Fruit fly (Drosophila melanogaster) whole organism, embryonic: ENCODE measurements around the gene CG7309.

Experiments
- Aef1 ChIP-seq: fragments of 200-800 bp; sonication (Bioruptor generic); IDR thresholded peaks from 3 replicates; pipeline ENCODE4 v1.3.6; 2022; ENCODE audit warnings: missing biosample characterization, missing genetic modification characterization
- CG10321 ChIP-seq: fragments of 200-800 bp; sonication (Bioruptor generic); IDR thresholded peaks from 2 replicates; pipeline ENCODE4 v1.3.6; 2022; ENCODE audit warnings: missing biosample characterization, missing genetic modification characterization
- CG10565 ChIP-seq: fragments of 200-800 bp; sonication (Bioruptor generic); optimal IDR thresholded peaks from 3 replicates; lab custom pipeline; 2016; ENCODE audit warnings: missing biosample characterization, mild to moderate bottlenecking, missing genetic modification characterization
- CG10979 ChIP-seq: fragments of 200-800 bp; sonication (Bioruptor generic); optimal IDR thresholded peaks from 2 replicates; lab custom pipeline; 2018; ENCODE audit warnings: missing biosample characterization, mild to moderate bottlenecking, missing genetic modification characterization, moderate library complexity
- CG11247 ChIP-seq: fragments of 200-800 bp; sonication (Bioruptor generic); IDR thresholded peaks from 2 replicates; pipeline ENCODE4 v1.3.6; 2022; ENCODE audit warnings: missing biosample characterization, missing genetic modification characterization
- CG11398 ChIP-seq: fragments of 200-800 bp; sonication (Bioruptor generic); optimal IDR thresholded peaks from 2 replicates; lab custom pipeline; 2016; ENCODE audit warnings: missing biosample characterization, missing genetic modification characterization
- CG11504 ChIP-seq: fragments of 200-800 bp; sonication (Bioruptor generic); optimal IDR thresholded peaks from 3 replicates; lab custom pipeline; 2019; ENCODE audit warnings: missing biosample characterization, mild to moderate bottlenecking, missing genetic modification characterization, moderate library complexity
- CG11696 ChIP-seq: fragments of 200-800 bp; sonication (Bioruptor generic); IDR thresholded peaks from 2 replicates; pipeline ENCODE4 v1.3.6; 2022; ENCODE audit warnings: missing biosample characterization, missing genetic modification characterization
- CG12071 ChIP-seq: fragments of 200-800 bp; sonication (Bioruptor generic); optimal IDR thresholded peaks from 3 replicates; lab custom pipeline; 2018; ENCODE audit warnings: missing biosample characterization, mild to moderate bottlenecking, missing genetic modification characterization
- CG12769 ChIP-seq: fragments of 200-800 bp; sonication (Bioruptor generic); optimal IDR thresholded peaks from 2 replicates; lab custom pipeline; 2019; ENCODE audit warnings: missing biosample characterization, mild to moderate bottlenecking, missing genetic modification characterization, moderate library complexity
- CG17829 ChIP-seq: fragments of 200-800 bp; optimal IDR thresholded peaks from 2 replicates; lab custom pipeline; 2019; ENCODE audit warnings: missing biosample characterization, mild to moderate bottlenecking, missing genetic modification characterization, moderate library complexity
- CG18476 ChIP-seq: fragments of 200-800 bp; sonication (Bioruptor generic); optimal IDR thresholded peaks from 2 replicates; lab custom pipeline; 2016; ENCODE audit warnings: missing biosample characterization, mild to moderate bottlenecking, missing genetic modification characterization
- CG2202 ChIP-seq: fragments of 200-800 bp; sonication (Bioruptor generic); optimal IDR thresholded peaks from 2 replicates; lab custom pipeline; 2018; ENCODE audit warnings: missing biosample characterization, mild to moderate bottlenecking, missing genetic modification characterization
- CG2875 ChIP-seq: fragments of 200-800 bp; sonication (Bioruptor generic); optimal IDR thresholded peaks from 2 replicates; lab custom pipeline; 2017; ENCODE audit warnings: missing biosample characterization, mild to moderate bottlenecking, missing genetic modification characterization, missing genetic modification reagents
- CG31388 ChIP-seq: fragments of 200-800 bp; sonication (Bioruptor generic); optimal IDR thresholded peaks from 2 replicates; lab custom pipeline; 2016; ENCODE audit warnings: missing biosample characterization, missing genetic modification characterization
- CG3847 ChIP-seq: fragments of 200-800 bp; sonication (Bioruptor generic); IDR thresholded peaks from 2 replicates; pipeline ENCODE4 v1.3.6; 2022; ENCODE audit warnings: missing biosample characterization, missing genetic modification characterization
- CG3995 ChIP-seq: fragments of 200-800 bp; sonication (Bioruptor generic); optimal IDR thresholded peaks from 3 replicates; lab custom pipeline; 2016; ENCODE audit warnings: missing biosample characterization, missing genetic modification characterization
- CG4282 ChIP-seq: fragments of 200-800 bp; sonication (Bioruptor generic); optimal IDR thresholded peaks from 2 replicates; lab custom pipeline; 2016; ENCODE audit warnings: missing biosample characterization, missing genetic modification characterization
- CG7271 ChIP-seq: fragments of 200-800 bp; sonication (Bioruptor generic); optimal IDR thresholded peaks from 2 replicates; lab custom pipeline; 2018; ENCODE audit warnings: missing biosample characterization, mild to moderate bottlenecking, missing genetic modification characterization, moderate library complexity
- CG9437 ChIP-seq: fragments of 200-800 bp; sonication (Bioruptor generic); optimal IDR thresholded peaks from 2 replicates; lab custom pipeline; 2018; ENCODE audit warnings: missing biosample characterization, mild to moderate bottlenecking, missing genetic modification characterization
- CG9609 ChIP-seq: fragments of 200-800 bp; sonication (Bioruptor generic); optimal IDR thresholded peaks from 3 replicates; lab custom pipeline; 2016; ENCODE audit warnings: missing biosample characterization, missing genetic modification characterization
- CTCF ChIP-seq: fragments of 200-800 bp; sonication (Bioruptor generic); optimal IDR thresholded peaks from 2 replicates; lab custom pipeline; 2017; ENCODE audit warnings: missing biosample characterization, mild to moderate bottlenecking, missing genetic modification characterization, moderate library complexity
- Drgx ChIP-seq: fragments of 200-800 bp; sonication (Bioruptor generic); IDR thresholded peaks from 2 replicates; pipeline ENCODE4 v1.3.6; 2022; ENCODE audit warnings: missing biosample characterization, missing genetic modification characterization
- Ets97D ChIP-seq: fragments of 200-800 bp; sonication (Bioruptor generic); optimal IDR thresholded peaks from 3 replicates; lab custom pipeline; 2016; ENCODE audit warnings: missing biosample characterization, missing genetic modification characterization
- HLH3B ChIP-seq: fragments of 200-800 bp; sonication (Bioruptor generic); IDR thresholded peaks from 2 replicates; pipeline ENCODE4 v1.3.6; 2022; ENCODE audit warnings: missing biosample characterization, missing genetic modification characterization
- Jarid2 ChIP-seq: fragments of 200-800 bp; sonication (Bioruptor generic); optimal IDR thresholded peaks from 3 replicates; lab custom pipeline; 2017; ENCODE audit warnings: mild to moderate bottlenecking, missing biosample characterization, missing genetic modification reagents, missing genetic modification characterization
- Lpt ChIP-seq: fragments of >200 bp; optimal IDR thresholded peaks from 2 replicates; lab custom pipeline; 2018; ENCODE audit warnings: missing biosample characterization, missing genetic modification characterization
- Stat92E ChIP-seq, 3 experiments: fragments of >200 bp in 2 of 3; fragments of 200-800 bp in 1 of 3; sonication (Bioruptor generic) in 1 of 3; optimal IDR thresholded peaks; 2 replicates each; lab custom pipeline; 2017 to 2019; ENCODE audit warnings: missing biosample characterization in 3 of 3, missing genetic modification characterization in 3 of 3, mild to moderate bottlenecking in 1 of 3, moderate library complexity in 1 of 3
- bsh ChIP-seq, 2 experiments: fragments of 200-800 bp; sonication (Bioruptor generic); optimal IDR thresholded peaks; 2 replicates each; lab custom pipeline; 2017 to 2018; ENCODE audit warnings: mild to moderate bottlenecking in 2 of 2, missing biosample characterization in 2 of 2, missing genetic modification characterization in 2 of 2, moderate library complexity in 1 of 2
- dmrt11E ChIP-seq: fragments of 200-800 bp; sonication (Bioruptor generic); optimal IDR thresholded peaks from 3 replicates; lab custom pipeline; 2018; ENCODE audit warnings: missing biosample characterization, mild to moderate bottlenecking, missing genetic modification characterization, moderate library complexity
- eyg ChIP-seq: fragments of 200-800 bp; sonication (Bioruptor generic); optimal IDR thresholded peaks from 3 replicates; lab custom pipeline; 2016; ENCODE audit warnings: missing biosample characterization, missing genetic modification characterization
- fd102C ChIP-seq: fragments of 200-800 bp; sonication (Bioruptor generic); optimal IDR thresholded peaks from 2 replicates; lab custom pipeline; 2018; ENCODE audit warnings: missing biosample characterization, mild to moderate bottlenecking, missing genetic modification characterization, moderate library complexity
- gcm ChIP-seq: fragments of 200-800 bp; sonication (Bioruptor generic); optimal IDR thresholded peaks from 2 replicates; lab custom pipeline; 2019; ENCODE audit warnings: missing biosample characterization, mild to moderate bottlenecking, missing genetic modification characterization, moderate library complexity
- gcm2 ChIP-seq: fragments of 200-800 bp; sonication (Bioruptor generic); optimal IDR thresholded peaks from 2 replicates; lab custom pipeline; 2016; ENCODE audit warnings: missing biosample characterization, missing genetic modification characterization
- h ChIP-seq: fragments of >200 bp; optimal IDR thresholded peaks from 2 replicates; lab custom pipeline; 2017
- mld ChIP-seq: fragments of 200-800 bp; sonication (Bioruptor generic); IDR thresholded peaks from 3 replicates; pipeline ENCODE4 v1.3.6; 2022; ENCODE audit warnings: missing biosample characterization, missing genetic modification characterization; ENCODE audit not compliant: partially characterized antibody
- ranshi ChIP-seq: fragments of 200-800 bp; sonication (Bioruptor generic); IDR thresholded peaks from 2 replicates; pipeline ENCODE4 v1.3.6; 2022; ENCODE audit warnings: missing biosample characterization, missing genetic modification characterization
- scrt ChIP-seq: fragments of 200-800 bp; sonication (Bioruptor generic); optimal IDR thresholded peaks from 2 replicates; lab custom pipeline; 2018; ENCODE audit warnings: missing biosample characterization, mild to moderate bottlenecking, missing genetic modification characterization, moderate library complexity
- tll ChIP-seq, 2 experiments: fragments of 200-800 bp in 1 of 2; fragments of >200 bp in 1 of 2; sonication (Bioruptor generic) in 1 of 2; optimal IDR thresholded peaks; 2 replicates each; lab custom pipeline; 2017 to 2019; ENCODE audit warnings: missing biosample characterization in 2 of 2, missing genetic modification characterization in 2 of 2, mild to moderate bottlenecking in 1 of 2, moderate library complexity in 1 of 2
- tna ChIP-seq: fragments of 200-800 bp; sonication (Bioruptor generic); IDR thresholded peaks from 2 replicates; pipeline ENCODE4 v1.3.6; 2022; ENCODE audit warnings: missing biosample characterization, missing genetic modification characterization; ENCODE audit not compliant: partially characterized antibody
- zen ChIP-seq: fragments of 200-800 bp; sonication (Bioruptor generic); optimal IDR thresholded peaks from 3 replicates; lab custom pipeline; 2018; ENCODE audit warnings: missing biosample characterization, mild to moderate bottlenecking, missing genetic modification characterization, moderate library complexity

CG7309 gene

dm6 chr2L:10908793-10909192 is at the start of gene CG7309:
TSS of gene CG7309 (minus strand) at chr2L:10908893.
- TF ChIP-seq CG9437 (GFP tag; lab: Kevin White, UChicago): no peak
- no peak for TF ChIP-seq fd102C (GFP tag; lab: Kevin White, UChicago)
- no peak for TF ChIP-seq Ets97D (GFP tag; lab: Kevin White, UChicago)
- TF ChIP-seq mld (GFP tag; lab: Robert Waterston, UW): no peak
- no peak for TF ChIP-seq Aef1 (GFP tag; lab: Robert Waterston, UW)
- TF ChIP-seq gcm (GFP tag; lab: Kevin White, UChicago): no peak
- TF ChIP-seq h (lab: Kevin White, UChicago): no peak
- TF ChIP-seq CG3847 (GFP tag; lab: Robert Waterston, UW): no peak
- no peak for TF ChIP-seq CG11247 (GFP tag; lab: Robert Waterston, UW)
- no peak for TF ChIP-seq zen (tag; lab: Kevin White, UChicago)
- no peak for TF ChIP-seq eyg (GFP tag; lab: Kevin White, UChicago)
- TF ChIP-seq CG10565 (GFP tag; lab: Kevin White, UChicago): no peak
- TF ChIP-seq CG2875 (GFP tag; lab: Kevin White, UChicago): no peak
- no peak for TF ChIP-seq CG11504
- no peak for TF ChIP-seq Jarid2 (GFP tag; lab: Kevin White, UChicago)

- no peak for TF ChIP-seq tna (GFP tag; lab: Robert Waterston, UW)
- peak; percentile 80 for TF ChIP-seq CTCF
These were observed 31.5 kb upstream of the CG7309 start for dm6 chr2L:10940196-10940595.

- TF ChIP-seq CG11398 (GFP tag; lab: Kevin White, UChicago) (no peak), tll (GFP tag; optimal IDR thresholded peaks at IDR 0.05; lab: Kevin White, UChicago) (no peak), Stat92E (GFP tag; optimal IDR thresholded peaks at IDR 0.05; lab: Kevin White, UChicago) (no peak), CG10979 (no peak), CG12071 (GFP tag; lab: Kevin White, UChicago) (no peak), Lpt (no peak), CG11696 (GFP tag; lab: Robert Waterston, UW) (no peak), dmrt11E (tag; lab: Kevin White, UChicago) (no peak), CG31388 (no peak), CG4282 (GFP tag; lab: Kevin White, UChicago) (no peak), ranshi (no peak), CG9609 (no peak), bsh (GFP tag; optimal IDR thresholded peaks at IDR 0.05; lab: Kevin White, UChicago) (no peak), scrt (GFP tag; lab: Kevin White, UChicago) (no peak), CG7271 (tag; lab: Kevin White, UChicago) (no peak), CG17829 (tag; lab: Kevin White, UChicago) (no peak), CG12769 (no peak), CG2202 (tag; lab: Kevin White, UChicago) (no peak), CG3995 (GFP tag; lab: Kevin White, UChicago) (no peak)
These were observed 27.7 kb upstream of the CG7309 start, which contains the start of gene CG14072 for dm6 chr2L:10936362-10936761. TSS of gene CG14072 (plus strand) at chr2L:10936662.

dm6 chr2L:10910548-10910947 is 1.9 kb upstream of the CG7309 start, which contains the start of gene CG14069:
TSS of gene CG14069 (minus strand) at chr2L:10910648.
- no peak for TF ChIP-seq gcm2 (GFP tag; lab: Kevin White, UChicago)
- no peak for TF ChIP-seq HLH3B (GFP tag; lab: Robert Waterston, UW)
- TF ChIP-seq CG10321 (GFP tag; lab: Robert Waterston, UW): no peak
- no peak for TF ChIP-seq CG18476 (GFP tag; lab: Kevin White, UChicago)
- TF ChIP-seq Drgx: no peak
- TF ChIP-seq, all 482 proteins: peak for 0
